Fruit fly (Drosophila melanogaster) whole organism, embryonic: ENCODE measurements around the gene CG32295.

Source experiments
- Abd-B ChIP-seq: fragments of 200-800 bp; sonication (Bioruptor generic); optimal IDR thresholded peaks from 2 replicates; lab custom pipeline; 2018; ENCODE audit warnings: missing biosample characterization, mild to moderate bottlenecking, missing genetic modification characterization, moderate library complexity
- Asciz ChIP-seq: fragments of 200-800 bp; sonication (Bioruptor generic); optimal IDR thresholded peaks from 2 replicates; lab custom pipeline; 2017; ENCODE audit warnings: missing biosample characterization, mild to moderate bottlenecking, missing genetic modification characterization, missing genetic modification reagents
- Blimp-1 ChIP-seq: fragments of 200-800 bp; sonication (Bioruptor generic); optimal IDR thresholded peaks from 3 replicates; lab custom pipeline; 2018; ENCODE audit warnings: missing biosample characterization, missing genetic modification characterization, mild to moderate bottlenecking, moderate library complexity, missing genetic modification reagents
- CG13894 ChIP-seq: fragments of 200-800 bp; sonication (Bioruptor generic); optimal IDR thresholded peaks from 3 replicates; lab custom pipeline; 2018; ENCODE audit warnings: missing biosample characterization, mild to moderate bottlenecking, missing genetic modification characterization, moderate library complexity
- CG14014 ChIP-seq: fragments of 200-800 bp; sonication (Bioruptor generic); IDR thresholded peaks from 2 replicates; pipeline ENCODE4 v1.3.6; 2022; ENCODE audit warnings: missing biosample characterization, missing genetic modification characterization
- CG15479 ChIP-seq: fragments of 200-800 bp; sonication (Bioruptor generic); optimal IDR thresholded peaks from 3 replicates; lab custom pipeline; 2019; ENCODE audit warnings: missing biosample characterization, mild to moderate bottlenecking, missing genetic modification characterization, moderate library complexity
- CG15514 ChIP-seq: fragments of 200-800 bp; sonication (Bioruptor generic); optimal IDR thresholded peaks from 3 replicates; lab custom pipeline; 2017; ENCODE audit warnings: missing biosample characterization, missing genetic modification characterization, mild to moderate bottlenecking, moderate library complexity, missing genetic modification reagents
- CG17568 ChIP-seq: fragments of 200-800 bp; sonication (Bioruptor generic); optimal IDR thresholded peaks from 2 replicates; lab custom pipeline; 2018; ENCODE audit warnings: missing biosample characterization, mild to moderate bottlenecking, missing genetic modification characterization, moderate library complexity
- CG18262 ChIP-seq: fragments of 200-800 bp; optimal IDR thresholded peaks from 3 replicates; lab custom pipeline; 2019; ENCODE audit warnings: missing biosample characterization, mild to moderate bottlenecking, missing genetic modification characterization, moderate library complexity
- CG33557 ChIP-seq: fragments of 200-800 bp; sonication (Bioruptor generic); optimal IDR thresholded peaks from 2 replicates; lab custom pipeline; 2019; ENCODE audit warnings: missing biosample characterization, mild to moderate bottlenecking, missing genetic modification characterization, moderate library complexity
- CG3407 ChIP-seq: fragments of 200-800 bp; sonication (Bioruptor generic); optimal IDR thresholded peaks from 2 replicates; lab custom pipeline; 2018; ENCODE audit warnings: missing biosample characterization, mild to moderate bottlenecking, missing genetic modification characterization
- CG3995 ChIP-seq: fragments of 200-800 bp; sonication (Bioruptor generic); optimal IDR thresholded peaks from 3 replicates; lab custom pipeline; 2016; ENCODE audit warnings: missing biosample characterization, missing genetic modification characterization
- CG5245 ChIP-seq: fragments of 200-800 bp; sonication (Bioruptor generic); optimal IDR thresholded peaks from 3 replicates; lab custom pipeline; 2016; ENCODE audit warnings: missing biosample characterization, missing genetic modification characterization
- CG9215 ChIP-seq: fragments of 200-800 bp; sonication (Bioruptor generic); IDR thresholded peaks from 2 replicates; pipeline ENCODE4 v1.3.6; 2022; ENCODE audit warnings: missing biosample characterization, missing genetic modification characterization
- CG9727 ChIP-seq: fragments of 200-800 bp; sonication (Bioruptor generic); optimal IDR thresholded peaks from 3 replicates; lab custom pipeline; 2017; ENCODE audit warnings: missing biosample characterization, mild to moderate bottlenecking, missing genetic modification characterization
- CG9932 ChIP-seq: fragments of 200-800 bp; sonication (Bioruptor generic); IDR thresholded peaks from 2 replicates; pipeline ENCODE4 v1.3.6; 2022; ENCODE audit warnings: missing biosample characterization, missing genetic modification characterization
- CHES-1-like ChIP-seq: fragments of 200-800 bp; sonication (Bioruptor generic); optimal IDR thresholded peaks from 2 replicates; lab custom pipeline; 2016; ENCODE audit warnings: missing biosample characterization, missing genetic modification characterization
- Camta ChIP-seq: fragments of 200-800 bp; sonication (Bioruptor generic); optimal IDR thresholded peaks from 2 replicates; lab custom pipeline; 2016; ENCODE audit warnings: missing biosample characterization, missing genetic modification characterization
- Deaf1 ChIP-seq: fragments of 200-800 bp; optimal IDR thresholded peaks from 3 replicates; lab custom pipeline; 2019; ENCODE audit warnings: missing biosample characterization, mild to moderate bottlenecking, missing genetic modification characterization, moderate library complexity
- Fer2 ChIP-seq: fragments of 200-800 bp; sonication (Bioruptor generic); optimal IDR thresholded peaks from 2 replicates; lab custom pipeline; 2018; ENCODE audit warnings: missing biosample characterization, mild to moderate bottlenecking, missing genetic modification characterization, moderate library complexity
- Fer3 ChIP-seq: fragments of 200-800 bp; sonication (Bioruptor generic); optimal IDR thresholded peaks from 2 replicates; lab custom pipeline; 2018; ENCODE audit warnings: missing biosample characterization, mild to moderate bottlenecking, missing genetic modification characterization, moderate library complexity
- Kr ChIP-seq: fragments of 200-800 bp; sonication (Bioruptor generic); optimal IDR thresholded peaks from 2 replicates; lab custom pipeline; 2017; ENCODE audit warnings: missing biosample characterization, mild to moderate bottlenecking, missing genetic modification characterization
- MESR4 ChIP-seq: fragments of 200-800 bp; sonication (Bioruptor generic); optimal IDR thresholded peaks from 2 replicates; lab custom pipeline; 2018; ENCODE audit warnings: missing biosample characterization, mild to moderate bottlenecking, missing genetic modification characterization, moderate library complexity
- Med ChIP-seq: fragments of 200-800 bp; sonication (Bioruptor generic); peaks from one replicate; lab custom pipeline; 2016; ENCODE audit warnings: missing biosample characterization, missing genetic modification characterization, mild to moderate bottlenecking, inconsistent platforms, moderate library complexity
- Nf-YA ChIP-seq: fragments of 200-800 bp; sonication (Bioruptor generic); IDR thresholded peaks from 2 replicates; pipeline ENCODE4 v1.3.6; 2022; ENCODE audit warnings: missing biosample characterization, missing genetic modification characterization
- Six4 ChIP-seq: fragments of 200-800 bp; sonication (Bioruptor generic); optimal IDR thresholded peaks from 2 replicates; lab custom pipeline; 2016; ENCODE audit warnings: missing biosample characterization, missing genetic modification characterization
- Sox102F ChIP-seq: fragments of 200-800 bp; sonication (Bioruptor generic); optimal IDR thresholded peaks from 2 replicates; lab custom pipeline; 2018; ENCODE audit warnings: missing biosample characterization, mild to moderate bottlenecking, missing genetic modification characterization, moderate library complexity
- amos ChIP-seq: fragments of 200-800 bp; sonication (Bioruptor generic); IDR thresholded peaks from 2 replicates; pipeline ENCODE4 v1.3.6; 2022; ENCODE audit warnings: missing biosample characterization, missing genetic modification characterization; ENCODE audit not compliant: partially characterized antibody
- chinmo ChIP-seq: fragments of 200-800 bp; sonication (Bioruptor generic); IDR thresholded peaks from 4 replicates; pipeline ENCODE4 v1.3.6; 2022; ENCODE audit warnings: missing biosample characterization, missing genetic modification characterization; ENCODE audit not compliant: partially characterized antibody
- ci ChIP-seq: fragments of 200-800 bp; sonication (Bioruptor generic); IDR thresholded peaks from 3 replicates; pipeline ENCODE4 v1.3.6; 2022; ENCODE audit warnings: missing biosample characterization, missing genetic modification characterization
- crc ChIP-seq: fragments of 200-800 bp; sonication (Bioruptor generic); optimal IDR thresholded peaks from 2 replicates; lab custom pipeline; 2016; ENCODE audit warnings: missing biosample characterization, missing genetic modification characterization
- crol ChIP-seq: fragments of 200-800 bp; sonication (Bioruptor generic); IDR thresholded peaks from 2 replicates; pipeline ENCODE4 v1.3.6; 2022; ENCODE audit warnings: missing biosample characterization, missing genetic modification characterization
- dm ChIP-seq: fragments of 200-800 bp; sonication (Bioruptor generic); optimal IDR thresholded peaks from 3 replicates; lab custom pipeline; 2016; ENCODE audit warnings: missing biosample characterization, missing genetic modification characterization
- exex ChIP-seq: fragments of 200-800 bp; sonication (Bioruptor generic); optimal IDR thresholded peaks from 4 replicates; lab custom pipeline; 2018; ENCODE audit warnings: missing biosample characterization, mild to moderate bottlenecking, missing genetic modification characterization, moderate library complexity
- eyg ChIP-seq: fragments of 200-800 bp; sonication (Bioruptor generic); optimal IDR thresholded peaks from 3 replicates; lab custom pipeline; 2016; ENCODE audit warnings: missing biosample characterization, missing genetic modification characterization
- fd102C ChIP-seq: fragments of 200-800 bp; sonication (Bioruptor generic); optimal IDR thresholded peaks from 2 replicates; lab custom pipeline; 2018; ENCODE audit warnings: missing biosample characterization, mild to moderate bottlenecking, missing genetic modification characterization, moderate library complexity
- gcm ChIP-seq: fragments of 200-800 bp; sonication (Bioruptor generic); optimal IDR thresholded peaks from 2 replicates; lab custom pipeline; 2019; ENCODE audit warnings: missing biosample characterization, mild to moderate bottlenecking, missing genetic modification characterization, moderate library complexity
- grn ChIP-seq: fragments of 200-800 bp; sonication (Bioruptor generic); optimal IDR thresholded peaks from 3 replicates; lab custom pipeline; 2017; ENCODE audit warnings: missing biosample characterization, missing genetic modification characterization
- kni ChIP-seq: fragments of 200-800 bp; sonication (Bioruptor generic); optimal IDR thresholded peaks from 3 replicates; lab custom pipeline; 2017; ENCODE audit warnings: mild to moderate bottlenecking, missing biosample characterization, missing genetic modification reagents, missing genetic modification characterization
- lilli ChIP-seq: fragments of 200-800 bp; sonication (Bioruptor generic); optimal IDR thresholded peaks from 3 replicates; lab custom pipeline; 2016; ENCODE audit warnings: missing biosample characterization, missing genetic modification characterization
- mirr ChIP-seq: fragments of 200-800 bp; sonication (Bioruptor generic); optimal IDR thresholded peaks from 3 replicates; lab custom pipeline; 2018; ENCODE audit warnings: missing biosample characterization, mild to moderate bottlenecking, missing genetic modification characterization
- nerfin-1 ChIP-seq: fragments of 200-800 bp; sonication (Bioruptor generic); optimal IDR thresholded peaks from 3 replicates; lab custom pipeline; 2019; ENCODE audit warnings: missing biosample characterization, mild to moderate bottlenecking, missing genetic modification characterization, moderate library complexity
- nom ChIP-seq: fragments of 200-800 bp; sonication (Bioruptor generic); optimal IDR thresholded peaks from 2 replicates; lab custom pipeline; 2017; ENCODE audit warnings: missing biosample characterization, missing genetic modification characterization, mild to moderate bottlenecking, moderate library complexity, missing genetic modification reagents
- otp ChIP-seq: fragments of 200-800 bp; sonication (Bioruptor generic); IDR thresholded peaks from 3 replicates; pipeline ENCODE4, ENCODE4 v1.3.6; 2022; ENCODE audit warnings: missing biosample characterization, missing genetic modification characterization
- repo ChIP-seq: fragments of 200-800 bp; sonication (Bioruptor generic); optimal IDR thresholded peaks from 2 replicates; lab custom pipeline; 2016; ENCODE audit warnings: missing biosample characterization, missing genetic modification characterization
- sd ChIP-seq: fragments of 200-800 bp; sonication (Bioruptor generic); optimal IDR thresholded peaks from 3 replicates; lab custom pipeline; 2018; ENCODE audit warnings: missing biosample characterization, mild to moderate bottlenecking, missing genetic modification characterization, moderate library complexity
- sens ChIP-seq: fragments of 200-800 bp; sonication (Bioruptor generic); peaks from one replicate; lab custom pipeline; 2016; ENCODE audit warnings: missing biosample characterization, missing genetic modification characterization
- sug ChIP-seq: fragments of 200-800 bp; optimal IDR thresholded peaks from 2 replicates; lab custom pipeline; 2019; ENCODE audit warnings: missing biosample characterization, mild to moderate bottlenecking, missing genetic modification characterization, moderate library complexity
- wor ChIP-seq: fragments of 200-800 bp; sonication (Bioruptor generic); IDR thresholded peaks from 2 replicates; pipeline ENCODE4 v1.3.6; 2022; ENCODE audit warnings: missing biosample characterization, missing genetic modification characterization

The CG32295 gene

dm6 chr3L:2493517-2494182, 33.1 kb downstream of the CG32295 start:
- TF ChIP-seq sens (peak; percentile 6), Asciz (GFP tag; lab: Kevin White, UChicago) (peak; percentile 83), sug (tag; lab: Kevin White, UChicago) (peak; percentile 16), repo (GFP tag; lab: Kevin White, UChicago) (no peak), Blimp-1 (GFP tag; lab: Kevin White, UChicago) (peak; percentile 22), wor (GFP tag; lab: Robert Waterston, UW) (no peak), crc (GFP tag; lab: Kevin White, UChicago) (no peak), Med (peak; percentile 81), crol (GFP tag; lab: Robert Waterston, UW) (0 out of 2 replicates have a peak, but pooled peaks have one; percentile 27), CG18262 (tag; lab: Kevin White, UChicago) (no peak), Nf-YA (GFP tag; lab: Robert Waterston, UW) (0 out of 2 replicates have a peak, but pooled peaks have one; percentile 13), fd102C (peak; percentile 25), eyg (no peak), sd (tag; lab: Kevin White, UChicago) (peak; percentile 58), CG15479 (GFP tag; lab: Kevin White, UChicago) (peak; percentile 64), MESR4 (GFP tag; lab: Kevin White, UChicago) (no peak), CG3407 (GFP tag; lab: Kevin White, UChicago) (no peak), CHES-1-like (GFP tag; lab: Kevin White, UChicago) (peak; percentile 10), CG33557 (GFP tag; lab: Kevin White, UChicago) (no peak), Abd-B (no peak), CG9932 (GFP tag; lab: Robert Waterston, UW) (peak; percentile 50), nerfin-1 (tag; lab: Kevin White, UChicago) (no peak), Fer3 (tag; lab: Kevin White, UChicago) (no peak), CG17568 (GFP tag; lab: Kevin White, UChicago) (peak; percentile 21), lilli (GFP tag; lab: Kevin White, UChicago) (no peak), Kr (GFP tag; lab: Kevin White, UChicago) (peak; percentile 24), Sox102F (no peak), exex (peak; percentile 50), amos (GFP tag; lab: Robert Waterston, UW) (no peak), dm (GFP tag; lab: Kevin White, UChicago) (no peak), Deaf1 (tag; lab: Kevin White, UChicago) (peak; percentile 30), CG14014 (GFP tag; lab: Robert Waterston, UW) (peak; percentile 7; the same call in 1 of the 2 replicates), CG5245 (GFP tag; lab: Kevin White, UChicago) (no peak), CG15514 (GFP tag; lab: Kevin White, UChicago) (no peak), CG13894 (tag; lab: Kevin White, UChicago) (peak; percentile 4), Six4 (GFP tag; lab: Kevin White, UChicago) (no peak), ci (GFP tag; lab: Robert Waterston, UW) (no peak), otp (GFP tag; lab: Robert Waterston, UW) (peak; percentile 56; the same call in 1 of the 3 replicates), mirr (GFP tag; lab: Kevin White, UChicago) (peak; percentile 56), CG9727 (GFP tag; lab: Kevin White, UChicago) (no peak), nom (GFP tag; lab: Kevin White, UChicago) (no peak), gcm (GFP tag; lab: Kevin White, UChicago) (no peak), Camta (GFP tag; lab: Kevin White, UChicago) (no peak), chinmo (GFP tag; lab: Robert Waterston, UW) (0 out of 4 replicates have a peak, but pooled peaks have one; percentile 48), Fer2 (no peak), CG3995 (no peak), CG9215 (no peak), kni (GFP tag; lab: Kevin White, UChicago) (peak; percentile 54), grn (GFP tag; lab: Kevin White, UChicago) (peak; percentile 77)
